Worm (Caenorhabditis elegans): Measurements from ENCODE around the gene nhr-234.

- TF ChIP-seq nhr-28 (tag; optimal IDR thresholded peaks at IDR 0.05) = no peak
- TF ChIP-seq R02D3.7 (tag; optimal IDR thresholded peaks at IDR 0.05) = no peak
- TF ChIP-seq fkh-10 (GFP tag; optimal IDR thresholded peaks at IDR 0.05) = no peak
- no peak for TF ChIP-seq lin-15B (tag; optimal IDR thresholded peaks at IDR 0.05)
- no peak for TF ChIP-seq ama-1 (optimal IDR thresholded peaks at IDR 0.05)
- TF ChIP-seq fkh-2 (tag; optimal IDR thresholded peaks at IDR 0.05) = no peak
- TF ChIP-seq unc-39 (tag; optimal IDR thresholded peaks at IDR 0.05) = no peak
- TF ChIP-seq nhr-237 (tag; optimal IDR thresholded peaks at IDR 0.05) = no peak
- no peak for TF ChIP-seq ceh-82 (tag; optimal IDR thresholded peaks at IDR 0.05)
Observed at ce11 chrII:12654447-12654846, 18.0 kb downstream of the nhr-234 start, which contains the start of gene rgs-4.
